Fruit fly (Drosophila melanogaster) whole organism, pupa: ENCODE data around the gene CHMP2B.
A peak's percentile ranks its signal among the peaks of the same experiment; 100 is the strongest.

Experiments used
- CG14655 ChIP-seq: fragments of 200-800 bp; sonication (Bioruptor generic); optimal IDR thresholded peaks from 3 replicates; lab custom pipeline; 2017; ENCODE audit warnings: mild to moderate bottlenecking, missing biosample characterization, missing genetic modification reagents, missing genetic modification characterization
- CG15710 ChIP-seq: fragments of 200-800 bp; sonication (Bioruptor generic); optimal IDR thresholded peaks from 2 replicates; lab custom pipeline; 2018; ENCODE audit warnings: missing biosample characterization, mild to moderate bottlenecking, missing genetic modification characterization, moderate library complexity
- CG32121 ChIP-seq: fragments of 200-800 bp; sonication (Bioruptor generic); IDR thresholded peaks from 2 replicates; pipeline ENCODE4 v1.3.6; 2022; ENCODE audit warnings: missing biosample characterization, missing genetic modification characterization
- CG34367 ChIP-seq: fragments of 200-800 bp; sonication (Bioruptor generic); optimal IDR thresholded peaks from 2 replicates; lab custom pipeline; 2018; ENCODE audit warnings: missing biosample characterization, mild to moderate bottlenecking, missing genetic modification characterization
- CG8301 ChIP-seq: fragments of 200-800 bp; sonication (Bioruptor generic); optimal IDR thresholded peaks from 2 replicates; lab custom pipeline; 2018; ENCODE audit warnings: missing biosample characterization, mild to moderate bottlenecking, missing genetic modification characterization
- EcR ChIP-seq: fragments of 200-800 bp; sonication (Bioruptor generic); optimal IDR thresholded peaks from 3 replicates; lab custom pipeline; 2019; ENCODE audit warnings: missing biosample characterization, missing genetic modification characterization, mild to moderate bottlenecking, moderate library complexity, missing genetic modification reagents
- Ets98B ChIP-seq: fragments of 200-800 bp; sonication (Bioruptor generic); IDR thresholded peaks from 2 replicates; pipeline ENCODE4 v1.3.6; 2022; ENCODE audit warnings: missing biosample characterization, missing genetic modification characterization
- Pif1A ChIP-seq: fragments of 200-800 bp; sonication (Bioruptor generic); optimal IDR thresholded peaks from 3 replicates; lab custom pipeline; 2016; ENCODE audit warnings: missing biosample characterization, missing genetic modification characterization
- Pif1B ChIP-seq: fragments of 200-800 bp; sonication (Bioruptor generic); optimal IDR thresholded peaks from 3 replicates; lab custom pipeline; 2016; ENCODE audit warnings: missing biosample characterization, missing genetic modification characterization
- Snoo ChIP-seq: fragments of 200-800 bp; sonication (Bioruptor generic); optimal IDR thresholded peaks from 3 replicates; lab custom pipeline; 2017; ENCODE audit warnings: missing biosample characterization, mild to moderate bottlenecking, missing genetic modification characterization, inconsistent platforms
- gl ChIP-seq: fragments of 200-800 bp; sonication (Bioruptor generic); optimal IDR thresholded peaks from 2 replicates; lab custom pipeline; 2018; ENCODE audit warnings: missing biosample characterization, mild to moderate bottlenecking, missing genetic modification characterization

- TF ChIP-seq CG8301 (tag; lab: Kevin White, UChicago) (no peak), EcR (peak; percentile 58), gl (tag; lab: Kevin White, UChicago) (no peak), CG15710 (tag; lab: Kevin White, UChicago) (no peak), Pif1B (GFP tag; lab: Kevin White, UChicago) (no peak), Snoo (tag; lab: Kevin White, UChicago) (no peak), CG34367 (tag; lab: Kevin White, UChicago) (no peak), CG14655 (GFP tag; lab: Kevin White, UChicago) (peak; percentile 20), Ets98B (GFP tag; lab: Robert Waterston, UW) (no peak), Pif1A (GFP tag; lab: Kevin White, UChicago) (no peak), CG32121 (no peak)
These were observed 36.7 kb downstream of the CHMP2B start for dm6 chr3L:5176071-5176470.
